Worm (Caenorhabditis elegans) whole organism, L4 larva: ENCODE data around the gene ZK673.1.

Experiments
- D1046.2 ChIP-seq: fragments of 200-800 bp; sonication (Bioruptor generic); IDR thresholded peaks from 2 replicates; pipeline ENCODE4 v1.3.6; 2022; ENCODE audit warnings: missing genetic modification characterization, missing compliant biosample characterization
- F10B5.3 ChIP-seq: sonication (generic microtip); optimal IDR thresholded peaks from 2 replicates; lab custom pipeline; 2016; ENCODE audit warnings: mild to moderate bottlenecking, missing genetic modification characterization, missing compliant biosample characterization
- Y105C5A.15 ChIP-seq: fragments of 200-800 bp; sonication (Bioruptor generic); IDR thresholded peaks from 2 replicates; pipeline ENCODE4 v1.3.6; 2022; ENCODE audit warnings: missing genetic modification characterization, missing compliant biosample characterization
- ZK337.2 ChIP-seq: fragments of 200-800 bp; sonication (Bioruptor generic); IDR thresholded peaks from 2 replicates; pipeline ENCODE4 v1.3.6; 2022; ENCODE audit warnings: missing genetic modification reagents, missing genetic modification characterization, missing compliant biosample characterization
- aha-1 ChIP-seq: fragments of 150-350 bp; peaks from one replicate; lab custom pipeline; 2014; ENCODE audit warnings: missing biosample characterization, missing genetic modification characterization
- attf-4 ChIP-seq: sonication (generic microtip); optimal IDR thresholded peaks from 3 replicates; lab custom pipeline; 2017; ENCODE audit warnings: missing biosample characterization, missing genetic modification characterization
- ceh-20 ChIP-seq: fragments of 200-800 bp; sonication (Bioruptor generic); IDR thresholded peaks from 2 replicates; pipeline ENCODE4 v1.3.6; 2022; ENCODE audit warnings: missing genetic modification reagents, missing genetic modification characterization, missing compliant biosample characterization
- ceh-32 ChIP-seq: sonication (generic microtip); optimal IDR thresholded peaks from 2 replicates; lab custom pipeline; 2016; ENCODE audit warnings: mild to moderate bottlenecking, missing genetic modification characterization, missing compliant biosample characterization; ENCODE audit not compliant: poor library complexity
- ceh-44 ChIP-seq: fragments of 200-800 bp; sonication (Bioruptor generic); IDR thresholded peaks from 2 replicates; pipeline ENCODE4 v1.3.6; 2022; ENCODE audit warnings: missing genetic modification reagents, missing genetic modification characterization, missing compliant biosample characterization
- ces-1 ChIP-seq: fragments of 150-350 bp; sonication (generic microtip); optimal IDR thresholded peaks from 4 replicates; lab custom pipeline; 2014; ENCODE audit warnings: missing biosample characterization, missing genetic modification reagents, missing genetic modification characterization
- ctbp-1 ChIP-seq: fragments of 200-800 bp; sonication (Bioruptor generic); IDR thresholded peaks from 2 replicates; pipeline ENCODE4 v1.3.6; 2022; ENCODE audit warnings: missing genetic modification reagents, missing genetic modification characterization, missing compliant biosample characterization
- dmd-6 ChIP-seq: fragments of 200-800 bp; sonication (Bioruptor generic); IDR thresholded peaks from 2 replicates; pipeline ENCODE4 v1.3.6; 2022; ENCODE audit warnings: missing genetic modification reagents, missing genetic modification characterization, missing compliant biosample characterization
- dpl-1 ChIP-seq: fragments of 150-350 bp; optimal IDR thresholded peaks from 2 replicates; lab custom pipeline; 2014; ENCODE audit warnings: missing biosample characterization, missing genetic modification reagents, missing genetic modification characterization
- hlh-11 ChIP-seq: fragments of 200-800 bp; sonication (Bioruptor generic); optimal IDR thresholded peaks from 2 replicates; lab custom pipeline; 2018; ENCODE audit warnings: mild to moderate bottlenecking, missing genetic modification characterization, missing compliant biosample characterization
- hmg-1.1 ChIP-seq: fragments of 200-800 bp; sonication (Bioruptor generic); IDR thresholded peaks from 2 replicates; pipeline ENCODE4 v1.3.6; 2022; ENCODE audit warnings: missing genetic modification reagents, missing genetic modification characterization, missing compliant biosample characterization
- jun-1 ChIP-seq: fragments of 150-350 bp; optimal IDR thresholded peaks from 2 replicates; lab custom pipeline; 2014; ENCODE audit warnings: missing biosample characterization, missing genetic modification reagents, missing genetic modification characterization
- lim-7 ChIP-seq: fragments of 200-800 bp; sonication (Bioruptor generic); IDR thresholded peaks from 2 replicates; pipeline ENCODE4 v1.3.6; 2022; ENCODE audit warnings: missing genetic modification characterization, missing compliant biosample characterization
- lin-1 ChIP-seq: fragments of 200-800 bp; sonication (Bioruptor generic); IDR thresholded peaks from 2 replicates; pipeline ENCODE4 v1.3.6; 2022; ENCODE audit warnings: missing genetic modification reagents, missing genetic modification characterization, missing compliant biosample characterization
- lin-29 ChIP-seq: fragments of 200-800 bp; sonication (Bioruptor generic); IDR thresholded peaks from 2 replicates; pipeline ENCODE4 v1.3.6; 2022; ENCODE audit warnings: missing genetic modification reagents, missing genetic modification characterization, missing compliant biosample characterization
- lir-3 ChIP-seq: sonication (generic microtip); optimal IDR thresholded peaks from 2 replicates; lab custom pipeline; 2016; ENCODE audit warnings: mild to moderate bottlenecking, missing genetic modification characterization, missing compliant biosample characterization
- madf-5 ChIP-seq, 2 experiments: fragments of 200-800 bp; sonication (Bioruptor generic); IDR thresholded peaks; 2 replicates each; pipeline ENCODE4 v1.3.6; 2022; ENCODE audit warnings: missing compliant biosample characterization in 2 of 2, missing genetic modification characterization in 2 of 2
- mdl-1 ChIP-seq, 2 experiments: fragments of 150-350 bp in 1 of 2; sonication (generic microtip) in 1 of 2; optimal IDR thresholded peaks; 2 replicates each; lab custom pipeline; 2014 to 2017; ENCODE audit warnings: missing biosample characterization in 2 of 2, missing genetic modification characterization in 2 of 2
- mes-2 ChIP-seq: sonication (generic microtip); optimal IDR thresholded peaks from 2 replicates; lab custom pipeline; 2016; ENCODE audit warnings: missing genotype, mild to moderate bottlenecking, missing genetic modification characterization, missing compliant biosample characterization; ENCODE audit not compliant: poor library complexity, severe bottlenecking
- nhr-102 ChIP-seq: sonication (generic microtip); optimal IDR thresholded peaks from 2 replicates; lab custom pipeline; 2016; ENCODE audit warnings: mild to moderate bottlenecking, missing genetic modification characterization, moderate library complexity, missing compliant biosample characterization
- nhr-25 ChIP-seq: sonication (generic microtip); optimal IDR thresholded peaks from 2 replicates; lab custom pipeline; 2017; ENCODE audit warnings: missing genetic modification characterization, mild to moderate bottlenecking, missing compliant biosample characterization, antibody characterized with exemption, moderate library complexity, borderline replicate concordance; ENCODE audit not compliant: insufficient read depth
- nhr-28 ChIP-seq: fragments of 150-350 bp; optimal IDR thresholded peaks from 2 replicates; lab custom pipeline; 2014; ENCODE audit warnings: missing biosample characterization, missing genetic modification characterization
- pqm-1 ChIP-seq: sonication (generic microtip); optimal IDR thresholded peaks from 2 replicates; lab custom pipeline; 2017; ENCODE audit warnings: missing biosample characterization, missing genetic modification characterization
- rbr-2 ChIP-seq: sonication (generic microtip); optimal IDR thresholded peaks from 2 replicates; lab custom pipeline; 2016; ENCODE audit warnings: missing genotype, missing genetic modification characterization, missing compliant biosample characterization
- saeg-2 ChIP-seq: fragments of 200-800 bp; sonication (Bioruptor generic); IDR thresholded peaks from 2 replicates; pipeline ENCODE4 v1.3.6; 2022; ENCODE audit warnings: missing genetic modification reagents, missing genetic modification characterization, missing compliant biosample characterization
- sdz-12 ChIP-seq: fragments of 200-800 bp; sonication (Bioruptor generic); optimal IDR thresholded peaks from 2 replicates; lab custom pipeline; 2018; ENCODE audit warnings: mild to moderate bottlenecking, missing genetic modification characterization, missing compliant biosample characterization
- set-16 ChIP-seq: fragments of 200-800 bp; sonication (Bioruptor generic); IDR thresholded peaks from 2 replicates; pipeline ENCODE4 v1.3.6; 2022; ENCODE audit warnings: missing genetic modification reagents, missing genetic modification characterization, missing compliant biosample characterization
- snpc-4 ChIP-seq: fragments of 150-350 bp; optimal IDR thresholded peaks from 2 replicates; lab custom pipeline; 2014; ENCODE audit warnings: missing biosample characterization, missing genetic modification characterization
- unc-130 ChIP-seq: sonication (generic microtip); optimal IDR thresholded peaks from 2 replicates; lab custom pipeline; 2016; ENCODE audit warnings: missing genetic modification reagents, missing genetic modification characterization, missing compliant biosample characterization
- unc-62 ChIP-seq, 3 experiments: fragments of 150-350 bp in 1 of 3; sonication (generic microtip); optimal IDR thresholded peaks in 2 of 3; peaks in 1 of 3; 1 replicate in 1 of 3; 2 replicates in 2 of 3; lab custom pipeline; 2014 to 2017; ENCODE audit warnings: missing biosample characterization in 3 of 3, missing genetic modification characterization in 3 of 3, missing genetic modification reagents in 3 of 3, missing genotype in 1 of 3
- zag-1 ChIP-seq: fragments of 150-350 bp; optimal IDR thresholded peaks from 2 replicates; lab custom pipeline; 2014; ENCODE audit warnings: missing biosample characterization, missing genetic modification characterization
- zfp-2 ChIP-seq: sonication (generic microtip); optimal IDR thresholded peaks from 2 replicates; lab custom pipeline; 2016; ENCODE audit warnings: mild to moderate bottlenecking, missing genetic modification characterization, missing compliant biosample characterization
- zfp-3 ChIP-seq: fragments of 200-800 bp; sonication (Bioruptor generic); conservative IDR thresholded peaks from 2 replicates; pipeline ENCODE4 v1.3.6; 2022; ENCODE audit warnings: missing genetic modification reagents, missing genetic modification characterization, missing compliant biosample characterization
- zip-2 ChIP-seq: fragments of 150-350 bp; optimal IDR thresholded peaks from 2 replicates; lab custom pipeline; 2014; ENCODE audit warnings: missing biosample characterization, missing genetic modification characterization

ZK673.1 gene

ce11 chrII:10452620-10453019 is 9.7 kb downstream of the ZK673.1 start, which contains the start of gene ZK673.4:
ZK673.4 (plus strand) TSS chrII:10452920.
- TF ChIP-seq ceh-44 = no peak
- TF ChIP-seq ceh-32 (tag; lab: Kevin White, UChicago) = no peak
- no peak for TF ChIP-seq set-16 (GFP tag; lab: Robert Waterston, UW)
- no peak for TF ChIP-seq unc-130 (GFP tag; lab: Kevin White, UChicago)
- no peak for TF ChIP-seq lir-3
- TF ChIP-seq ceh-20 (GFP tag; lab: Robert Waterston, UW) = no peak

ce11 chrII:10456979-10457378 is 14.0 kb downstream of the ZK673.1 start, which contains the start of gene ZK673.11:
ZK673.11 (plus strand) TSS chrII:10457279.
- TF ChIP-seq nhr-28 (tag; lab: Kevin White, UChicago) (no peak), aha-1 (tag; lab: Kevin White, UChicago) (peak; percentile 79)

- TF ChIP-seq lim-7 (GFP tag; lab: Robert Waterston, UW) = no peak
- TF ChIP-seq zfp-3 (GFP tag; lab: Robert Waterston, UW) = no peak
- TF ChIP-seq ctbp-1 = no peak
- no peak for TF ChIP-seq lin-1 (GFP tag; lab: Robert Waterston, UW)
Measured at ce11 chrII:10461207-10461606, 18.3 kb downstream of the ZK673.1 start, which contains the start of gene ZK673.5. ZK673.5 (plus strand) TSS chrII:10461507.

- no peak for TF ChIP-seq zip-2 (tag; lab: Kevin White, UChicago)
- no peak for TF ChIP-seq lin-29
- no peak for TF ChIP-seq set-16 (GFP tag; lab: Robert Waterston, UW)
- TF ChIP-seq nhr-25 = no peak
- no peak for TF ChIP-seq pqm-1
- no peak for TF ChIP-seq zfp-3 (GFP tag; lab: Robert Waterston, UW)
- no peak for TF ChIP-seq Y105C5A.15 (GFP tag; lab: Robert Waterston, UW)
Measured at ce11 chrII:10464230-10464920, 21.4 kb downstream of the ZK673.1 start, which contains the start of the genes ZK673.6 and sdz-37. ZK673.6 (minus strand) TSS chrII:10464330. sdz-37 (plus strand) TSS chrII:10464870.

ce11 chrII:10466552-10466951 is 23.6 kb downstream of the ZK673.1 start, which contains the start of gene tnc-2:
tnc-2 (plus strand) TSS chrII:10466852.
- TF ChIP-seq F10B5.3 (no peak), snpc-4 (tag; lab: Kevin White, UChicago) (no peak), lin-1 (GFP tag; lab: Robert Waterston, UW) (no peak), ZK337.2 (no peak), lin-29 (no peak), rbr-2 (no peak), D1046.2 (GFP tag; lab: Robert Waterston, UW) (no peak), ceh-20 (GFP tag; lab: Robert Waterston, UW) (no peak)

- no peak for TF ChIP-seq ceh-32 (tag; lab: Kevin White, UChicago)
- TF ChIP-seq nhr-28 (tag; lab: Kevin White, UChicago) = peak; percentile 45
- no peak for TF ChIP-seq ZK337.2
- no peak for TF ChIP-seq saeg-2
- no peak for TF ChIP-seq ces-1 (GFP tag; lab: Kevin White, UChicago)
- no peak for TF ChIP-seq mes-2
- no peak for TF ChIP-seq zfp-2 (tag; lab: Kevin White, UChicago)
- no peak for TF ChIP-seq madf-5 (GFP tag; IDR thresholded peaks at IDR 0.05; lab: Robert Waterston, UW)
- no peak for TF ChIP-seq F10B5.3
- peak in 1 of 2 experiments; percentile 67 for TF ChIP-seq unc-62 (GFP tag; optimal IDR thresholded peaks at IDR 0.05 in 1 of 2; lab: Kevin White, UChicago)
- no peak for TF ChIP-seq unc-62 (tag; optimal IDR thresholded peaks at IDR 0.05; lab: Kevin White, UChicago)
- no peak for TF ChIP-seq hlh-11
- no peak for TF ChIP-seq attf-4
- no peak for TF ChIP-seq mdl-1 (tag; optimal IDR thresholded peaks at IDR 0.05; lab: Kevin White, UChicago)
- TF ChIP-seq dpl-1 (GFP tag; lab: Kevin White, UChicago) = no peak
- no peak for TF ChIP-seq hmg-1.1
- TF ChIP-seq pqm-1 = peak; percentile 88
- no peak for TF ChIP-seq dmd-6
- no peak for TF ChIP-seq nhr-102 (tag; lab: Kevin White, UChicago)
- TF ChIP-seq lin-1 (GFP tag; lab: Robert Waterston, UW) = no peak
- TF ChIP-seq jun-1 (tag; lab: Kevin White, UChicago) = no peak
- no peak for TF ChIP-seq sdz-12 (GFP tag; lab: Kevin White, UChicago)
- TF ChIP-seq zag-1 = no peak
Measured at ce11 chrII:10470159-10470558, 27.2 kb downstream of the ZK673.1 start, which contains the start of gene clec-143. clec-143 (minus strand) TSS chrII:10470297.
